Worm (Caenorhabditis elegans) whole organism, young adult: ENCODE results near the gene odd-1.

Experiments used
- F57A8.1 ChIP-seq: fragments of 200-800 bp; sonication (Bioruptor generic); optimal IDR thresholded peaks from 2 replicates; lab custom pipeline; 2018; ENCODE audit warnings: mild to moderate bottlenecking, missing genetic modification characterization, moderate library complexity, missing compliant biosample characterization
- ama-1 ChIP-seq, 3 experiments: fragments of 150-350 bp in 1 of 3; sonication (generic microtip) in 2 of 3; optimal IDR thresholded peaks; 2 replicates each; lab custom pipeline; 2014 to 2018; ENCODE audit warnings: missing biosample characterization in 2 of 3, missing genetic modification characterization in 2 of 3, missing genetic modification reagents in 2 of 3
- die-1 ChIP-seq: sonication (generic microtip); optimal IDR thresholded peaks from 2 replicates; lab custom pipeline; 2016; ENCODE audit warnings: missing genotype, mild to moderate bottlenecking, missing genetic modification characterization, missing compliant biosample characterization
- lin-40 ChIP-seq: sonication (generic microtip); optimal IDR thresholded peaks from 2 replicates; lab custom pipeline; 2016; ENCODE audit warnings: missing genetic modification characterization, mild to moderate bottlenecking, missing compliant biosample characterization, missing genotype, missing genetic modification reagents
- madf-6 ChIP-seq: fragments of 200-800 bp; sonication (Bioruptor generic); IDR thresholded peaks from 2 replicates; pipeline ENCODE4 v1.3.6; 2022; ENCODE audit warnings: missing genetic modification reagents, missing genetic modification characterization, missing compliant biosample characterization
- nhr-80 ChIP-seq: sonication (generic microtip); optimal IDR thresholded peaks from 2 replicates; lab custom pipeline; 2016; ENCODE audit warnings: missing genetic modification characterization, missing compliant biosample characterization

ce11 chrIII:7081488-7081887 is 26.6 kb upstream of the odd-1 start:
- TF ChIP-seq lin-40 (tag; lab: Kevin White, UChicago), result no peak
- peak; percentile 41 for TF ChIP-seq nhr-80 (tag; lab: Kevin White, UChicago)
- TF ChIP-seq die-1, result no peak
- no peak for TF ChIP-seq madf-6 (GFP tag; lab: Robert Waterston, UW)
- no peak for TF ChIP-seq ama-1 (optimal IDR thresholded peaks at IDR 0.05; lab: Kevin White, UChicago)
- TF ChIP-seq ama-1 (GFP tag; optimal IDR thresholded peaks at IDR 0.05; lab: Kevin White, UChicago), result no peak
- no peak for TF ChIP-seq F57A8.1 (GFP tag; lab: Kevin White, UChicago)
